Fruit fly (Drosophila melanogaster): ENCODE results near the gene Eig71Ee.
A peak's percentile ranks its signal among the peaks of the same experiment; 100 is the strongest.

The Eig71Ee gene

dm6 chr3L:15627295-15627694, 28.5 kb downstream of the Eig71Ee start:
- TF ChIP-seq Pif1B (GFP tag; optimal IDR thresholded peaks at IDR 0.05), result no peak
- TF ChIP-seq CG12605 (GFP tag; IDR thresholded peaks at IDR 0.05), result no peak

- peak; percentile 97 for TF ChIP-seq CG8159 (tag; optimal IDR thresholded peaks at IDR 0.05)
- TF ChIP-seq CG9948 (tag; optimal IDR thresholded peaks at IDR 0.05), result peak; percentile 98
- TF ChIP-seq CG12605 (GFP tag; IDR thresholded peaks at IDR 0.05), result peak; percentile 72
- TF ChIP-seq fd96Ca (GFP tag; IDR thresholded peaks at IDR 0.05), result no peak; the same call in none of the 3 replicates
- TF ChIP-seq Pif1B (GFP tag; optimal IDR thresholded peaks at IDR 0.05), result peak; percentile 78
- peak; percentile 49 for TF ChIP-seq gl (tag; optimal IDR thresholded peaks at IDR 0.05)
- peak; percentile 96 for TF ChIP-seq Snoo (tag; optimal IDR thresholded peaks at IDR 0.05)
- peak; percentile 74 for TF ChIP-seq Ets98B (GFP tag; IDR thresholded peaks at IDR 0.05)
- TF ChIP-seq CG8301 (tag; optimal IDR thresholded peaks at IDR 0.05), result peak; percentile 98
- TF ChIP-seq CG10348 (GFP tag; IDR thresholded peaks at IDR 0.05), result no peak; the same call in none of the 2 replicates
- TF ChIP-seq CG14655 (GFP tag; optimal IDR thresholded peaks at IDR 0.05), result peak; percentile 98
- peak; percentile 96 for TF ChIP-seq CG15710 (tag; optimal IDR thresholded peaks at IDR 0.05)
- peak; percentile 62 for TF ChIP-seq Pif1A (GFP tag; optimal IDR thresholded peaks at IDR 0.05)
- TF ChIP-seq CG4496 (GFP tag; IDR thresholded peaks at IDR 0.05), result peak; percentile 87
- peak; percentile 90 for TF ChIP-seq CG34367 (tag; optimal IDR thresholded peaks at IDR 0.05)
- peak; percentile 94 for TF ChIP-seq CG17806 (tag; optimal IDR thresholded peaks at IDR 0.05)
- TF ChIP-seq D1 (tag; optimal IDR thresholded peaks at IDR 0.05), result peak; percentile 93
- peak; percentile 96 for TF ChIP-seq CG32121 (GFP tag; IDR thresholded peaks at IDR 0.05)
- TF ChIP-seq rn (GFP tag; IDR thresholded peaks at IDR 0.05), result peak; percentile 90
- peak; percentile 97 for TF ChIP-seq EcR (GFP tag; optimal IDR thresholded peaks at IDR 0.05)
- TF ChIP-seq CG13204 (GFP tag; optimal IDR thresholded peaks at IDR 0.05), result peak; percentile 64
These were observed 30.0 kb downstream of the Eig71Ee start for dm6 chr3L:15625676-15626414.

- TF ChIP-seq CG4496 (GFP tag; IDR thresholded peaks at IDR 0.05) (peak; percentile 65; the same call in 2 of the 3 replicates), Ets98B (GFP tag; IDR thresholded peaks at IDR 0.05) (no peak), CG17806 (tag; optimal IDR thresholded peaks at IDR 0.05) (no peak), CG14655 (GFP tag; optimal IDR thresholded peaks at IDR 0.05) (no peak)
These were observed 30.7 kb downstream of the Eig71Ee start for dm6 chr3L:15624944-15625610.

- no peak for TF ChIP-seq EcR (GFP tag; optimal IDR thresholded peaks at IDR 0.05)
- TF ChIP-seq rn (GFP tag; IDR thresholded peaks at IDR 0.05), result no peak
- TF ChIP-seq D1 (tag; optimal IDR thresholded peaks at IDR 0.05), result no peak
- no peak for TF ChIP-seq CG15710 (tag; optimal IDR thresholded peaks at IDR 0.05)
- no peak for TF ChIP-seq CG14655 (GFP tag; optimal IDR thresholded peaks at IDR 0.05)
- TF ChIP-seq CG4496 (GFP tag; IDR thresholded peaks at IDR 0.05), result peak; percentile 11; the same call in 1 of the 3 replicates
- no peak for TF ChIP-seq CG34367 (tag; optimal IDR thresholded peaks at IDR 0.05)
- no peak for TF ChIP-seq Snoo (tag; optimal IDR thresholded peaks at IDR 0.05)
These were observed 31.7 kb downstream of the Eig71Ee start for dm6 chr3L:15624097-15624496.

dm6 chr3L:15619626-15620247, 36.1 kb downstream of the Eig71Ee start, which contains the start of gene Phs:
Gene Phs, plus strand, starts transcription at chr3L:15619901.
- TF ChIP-seq CG8301 (tag; optimal IDR thresholded peaks at IDR 0.05) (no peak), CG15710 (tag; optimal IDR thresholded peaks at IDR 0.05) (peak; percentile 46), CG34367 (tag; optimal IDR thresholded peaks at IDR 0.05) (peak; percentile 44), rn (GFP tag; IDR thresholded peaks at IDR 0.05) (no peak), CG12605 (GFP tag; IDR thresholded peaks at IDR 0.05) (no peak), CG8159 (tag; optimal IDR thresholded peaks at IDR 0.05) (peak; percentile 52), CG9948 (tag; optimal IDR thresholded peaks at IDR 0.05) (no peak), fd96Ca (GFP tag; IDR thresholded peaks at IDR 0.05) (peak; percentile 81), CG4496 (GFP tag; IDR thresholded peaks at IDR 0.05) (peak; percentile 82), Snoo (tag; optimal IDR thresholded peaks at IDR 0.05) (peak; percentile 73), Pif1B (GFP tag; optimal IDR thresholded peaks at IDR 0.05) (peak; percentile 63), CG14655 (GFP tag; optimal IDR thresholded peaks at IDR 0.05) (no peak), gl (tag; optimal IDR thresholded peaks at IDR 0.05) (peak; percentile 2), Pif1A (GFP tag; optimal IDR thresholded peaks at IDR 0.05) (no peak), D1 (tag; optimal IDR thresholded peaks at IDR 0.05) (peak; percentile 9), CG17806 (tag; optimal IDR thresholded peaks at IDR 0.05) (peak; percentile 27), CG32121 (GFP tag; IDR thresholded peaks at IDR 0.05) (peak; percentile 73), CG13204 (GFP tag; optimal IDR thresholded peaks at IDR 0.05) (peak; percentile 38), CG10348 (GFP tag; IDR thresholded peaks at IDR 0.05) (no peak), Ets98B (GFP tag; IDR thresholded peaks at IDR 0.05) (peak; percentile 76), EcR (GFP tag; optimal IDR thresholded peaks at IDR 0.05) (peak; percentile 64)

dm6 chr3L:15616900-15617299, 38.9 kb downstream of the Eig71Ee start:
- TF ChIP-seq CG12605 (GFP tag; IDR thresholded peaks at IDR 0.05) (no peak), CG34367 (tag; optimal IDR thresholded peaks at IDR 0.05) (no peak), CG14655 (GFP tag; optimal IDR thresholded peaks at IDR 0.05) (no peak), rn (GFP tag; IDR thresholded peaks at IDR 0.05) (no peak), CG8159 (tag; optimal IDR thresholded peaks at IDR 0.05) (no peak), fd96Ca (GFP tag; IDR thresholded peaks at IDR 0.05) (no peak), Pif1B (GFP tag; optimal IDR thresholded peaks at IDR 0.05) (no peak), CG13204 (GFP tag; optimal IDR thresholded peaks at IDR 0.05) (no peak), gl (tag; optimal IDR thresholded peaks at IDR 0.05) (no peak), CG15710 (tag; optimal IDR thresholded peaks at IDR 0.05) (no peak), CG10348 (GFP tag; IDR thresholded peaks at IDR 0.05) (no peak), CG9948 (tag; optimal IDR thresholded peaks at IDR 0.05) (no peak), CG32121 (GFP tag; IDR thresholded peaks at IDR 0.05) (no peak), Pif1A (GFP tag; optimal IDR thresholded peaks at IDR 0.05) (no peak), Snoo (tag; optimal IDR thresholded peaks at IDR 0.05) (no peak), Ets98B (GFP tag; IDR thresholded peaks at IDR 0.05) (no peak)
